Worm (Caenorhabditis elegans) whole organism, L4/young adult: Measurements from ENCODE around the gene ZK994.6.

Source experiments
- W03F9.2 ChIP-seq: fragments of 150-350 bp; optimal IDR thresholded peaks from 2 replicates; lab custom pipeline; 2014; ENCODE audit warnings: missing biosample characterization, missing genetic modification characterization
- him-1 ChIP-seq: sonication (generic microtip); optimal IDR thresholded peaks from 2 replicates; lab custom pipeline; 2016; ENCODE audit warnings: missing genotype, missing genetic modification reagents, missing genetic modification characterization, missing compliant biosample characterization

DNA sequence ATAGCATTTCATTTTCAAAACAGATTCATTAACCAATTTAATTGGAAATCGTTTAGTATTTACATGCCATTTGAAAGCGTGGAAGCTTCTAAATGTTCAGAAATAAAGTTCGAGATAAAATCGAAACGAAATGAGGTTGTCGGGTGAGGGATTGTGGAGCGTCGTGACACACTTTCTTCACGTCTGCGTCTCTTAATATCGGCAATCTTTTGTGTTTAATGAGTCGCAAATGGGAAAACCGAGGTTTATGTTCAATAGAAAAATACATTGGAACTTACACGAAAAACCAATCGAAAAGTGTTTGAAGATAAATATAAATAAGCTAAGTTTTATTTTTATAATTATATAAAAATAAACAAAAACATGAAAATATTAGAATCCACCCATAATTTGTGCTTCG lies 46.4 kb downstream of the ZK994.6 start:
- TF ChIP-seq W03F9.2 (no peak), him-1 (no peak)
